Fruit fly (Drosophila melanogaster) whole organism, embryonic: ENCODE measurements around the gene bun.
A peak's percentile ranks its signal among the peaks of the same experiment; 100 is the strongest.

Experiments
- ATbp ChIP-seq: fragments of 200-800 bp; sonication (Bioruptor generic); optimal IDR thresholded peaks from 2 replicates; lab custom pipeline; 2017; ENCODE audit warnings: missing biosample characterization, mild to moderate bottlenecking, missing genetic modification characterization, missing genetic modification reagents
- Bgb ChIP-seq: fragments of 200-800 bp; sonication (Bioruptor generic); IDR thresholded peaks from 2 replicates; pipeline ENCODE4 v1.3.6; 2022; ENCODE audit warnings: missing biosample characterization, missing genetic modification characterization; ENCODE audit not compliant: partially characterized antibody
- Blimp-1 ChIP-seq: fragments of 200-800 bp; sonication (Bioruptor generic); optimal IDR thresholded peaks from 3 replicates; lab custom pipeline; 2018; ENCODE audit warnings: missing biosample characterization, missing genetic modification characterization, mild to moderate bottlenecking, moderate library complexity, missing genetic modification reagents
- CG10565 ChIP-seq: fragments of 200-800 bp; sonication (Bioruptor generic); optimal IDR thresholded peaks from 3 replicates; lab custom pipeline; 2016; ENCODE audit warnings: missing biosample characterization, mild to moderate bottlenecking, missing genetic modification characterization
- CG10979 ChIP-seq: fragments of 200-800 bp; sonication (Bioruptor generic); optimal IDR thresholded peaks from 2 replicates; lab custom pipeline; 2018; ENCODE audit warnings: missing biosample characterization, mild to moderate bottlenecking, missing genetic modification characterization, moderate library complexity
- CG11696 ChIP-seq: fragments of 200-800 bp; sonication (Bioruptor generic); IDR thresholded peaks from 2 replicates; pipeline ENCODE4 v1.3.6; 2022; ENCODE audit warnings: missing biosample characterization, missing genetic modification characterization
- CG11723 ChIP-seq: fragments of 200-800 bp; sonication (Bioruptor generic); optimal IDR thresholded peaks from 2 replicates; lab custom pipeline; 2017; ENCODE audit warnings: missing biosample characterization, mild to moderate bottlenecking, missing genetic modification characterization
- CG1233 ChIP-seq: fragments of 200-800 bp; sonication (Bioruptor generic); optimal IDR thresholded peaks from 4 replicates; lab custom pipeline; 2018; ENCODE audit warnings: missing biosample characterization, mild to moderate bottlenecking, missing genetic modification characterization
- CG14050 ChIP-seq: fragments of 200-800 bp; sonication (Bioruptor generic); IDR thresholded peaks from 3 replicates; pipeline ENCODE4 v1.3.6; 2022; ENCODE audit warnings: missing biosample characterization, missing genetic modification characterization
- CG15011 ChIP-seq: fragments of 200-800 bp; sonication (Bioruptor generic); optimal IDR thresholded peaks from 3 replicates; lab custom pipeline; 2018; ENCODE audit warnings: missing biosample characterization, mild to moderate bottlenecking, missing genetic modification characterization
- CG1603 ChIP-seq: fragments of 200-800 bp; sonication (Bioruptor generic); optimal IDR thresholded peaks from 2 replicates; lab custom pipeline; 2019; ENCODE audit warnings: missing biosample characterization, mild to moderate bottlenecking, missing genetic modification characterization, moderate library complexity
- CG16815 ChIP-seq: fragments of 200-800 bp; sonication (Bioruptor generic); optimal IDR thresholded peaks from 3 replicates; lab custom pipeline; 2017; ENCODE audit warnings: missing biosample characterization, mild to moderate bottlenecking, missing genetic modification characterization
- CG18619 ChIP-seq: fragments of 200-800 bp; sonication (Bioruptor generic); optimal IDR thresholded peaks from 3 replicates; lab custom pipeline; 2017; ENCODE audit warnings: missing biosample characterization, mild to moderate bottlenecking, missing genetic modification characterization
- CG3065 ChIP-seq: fragments of 200-800 bp; sonication (Bioruptor generic); optimal IDR thresholded peaks from 2 replicates; lab custom pipeline; 2016; ENCODE audit warnings: missing biosample characterization, missing genetic modification characterization
- CG31224 ChIP-seq: fragments of 200-800 bp; sonication (Bioruptor generic); IDR thresholded peaks from 2 replicates; pipeline ENCODE4 v1.3.6; 2022; ENCODE audit warnings: missing biosample characterization, missing genetic modification characterization
- CG3407 ChIP-seq: fragments of 200-800 bp; sonication (Bioruptor generic); optimal IDR thresholded peaks from 2 replicates; lab custom pipeline; 2018; ENCODE audit warnings: missing biosample characterization, mild to moderate bottlenecking, missing genetic modification characterization
- CG34376 ChIP-seq: fragments of 200-800 bp; sonication (Bioruptor generic); optimal IDR thresholded peaks from 2 replicates; lab custom pipeline; 2018; ENCODE audit warnings: missing biosample characterization, mild to moderate bottlenecking, missing genetic modification characterization
- CG4854 ChIP-seq: fragments of 200-800 bp; sonication (Bioruptor generic); optimal IDR thresholded peaks from 2 replicates; lab custom pipeline; 2016; ENCODE audit warnings: missing biosample characterization, missing genetic modification characterization, inconsistent platforms
- CG7372 ChIP-seq: fragments of 200-800 bp; sonication (Bioruptor generic); IDR thresholded peaks from 2 replicates; pipeline ENCODE4 v1.3.6; 2022; ENCODE audit warnings: missing biosample characterization, missing genetic modification characterization
- CG7839 ChIP-seq: fragments of 200-800 bp; sonication (Bioruptor generic); optimal IDR thresholded peaks from 3 replicates; lab custom pipeline; 2018; ENCODE audit warnings: missing biosample characterization, mild to moderate bottlenecking, missing genetic modification characterization, moderate library complexity
- D19A ChIP-seq: fragments of 200-800 bp; optimal IDR thresholded peaks from 3 replicates; lab custom pipeline; 2019; ENCODE audit warnings: missing biosample characterization, mild to moderate bottlenecking, missing genetic modification characterization, moderate library complexity
- H2.0 ChIP-seq: fragments of 200-800 bp; sonication (Bioruptor generic); IDR thresholded peaks from 2 replicates; pipeline ENCODE4 v1.3.6; 2022; ENCODE audit warnings: missing biosample characterization, missing genetic modification characterization
- HLH54F ChIP-seq: fragments of 200-800 bp; sonication (Bioruptor generic); optimal IDR thresholded peaks from 3 replicates; lab custom pipeline; 2016; ENCODE audit warnings: missing biosample characterization, missing genetic modification characterization
- MBD-R2 ChIP-seq: fragments of 200-800 bp; sonication (Bioruptor generic); IDR thresholded peaks from 2 replicates; pipeline ENCODE4 v1.3.6; 2022; ENCODE audit warnings: missing biosample characterization, missing genetic modification characterization
- MESR4 ChIP-seq: fragments of 200-800 bp; sonication (Bioruptor generic); optimal IDR thresholded peaks from 2 replicates; lab custom pipeline; 2018; ENCODE audit warnings: missing biosample characterization, mild to moderate bottlenecking, missing genetic modification characterization, moderate library complexity
- Nf-YB ChIP-seq: fragments of 200-800 bp; sonication (Bioruptor generic); optimal IDR thresholded peaks from 3 replicates; lab custom pipeline; 2019; ENCODE audit warnings: missing biosample characterization, mild to moderate bottlenecking, missing genetic modification characterization, moderate library complexity
- Pdp1 ChIP-seq, 2 experiments: fragments of 200-800 bp; sonication (Bioruptor generic); optimal IDR thresholded peaks; 3 replicates each; lab custom pipeline; 2016; ENCODE audit warnings: missing biosample characterization in 2 of 2, missing genetic modification characterization in 2 of 2, mild to moderate bottlenecking in 1 of 2, moderate library complexity in 1 of 2
- Scr ChIP-seq: fragments of 200-800 bp; sonication (Bioruptor generic); IDR thresholded peaks from 2 replicates; pipeline ENCODE4 v1.3.6; 2022; ENCODE audit warnings: missing biosample characterization, missing genetic modification characterization; ENCODE audit not compliant: partially characterized antibody
- ase ChIP-seq: fragments of 200-800 bp; sonication (Bioruptor generic); IDR thresholded peaks from 3 replicates; pipeline ENCODE4 v1.3.6; 2022; ENCODE audit warnings: missing biosample characterization, missing genetic modification characterization
- bowl ChIP-seq: fragments of 200-800 bp; sonication (Bioruptor generic); IDR thresholded peaks from 2 replicates; pipeline ENCODE4 v1.3.6; 2022; ENCODE audit warnings: missing biosample characterization, missing genetic modification characterization
- cato ChIP-seq: fragments of 200-800 bp; sonication (Bioruptor generic); optimal IDR thresholded peaks from 2 replicates; lab custom pipeline; 2016; ENCODE audit warnings: missing biosample characterization, missing genetic modification characterization, borderline replicate concordance
- cg ChIP-seq: fragments of 200-800 bp; sonication (Bioruptor generic); optimal IDR thresholded peaks from 3 replicates; lab custom pipeline; 2019; ENCODE audit warnings: missing biosample characterization, mild to moderate bottlenecking, missing genetic modification characterization, moderate library complexity
- dm ChIP-seq: fragments of 200-800 bp; sonication (Bioruptor generic); optimal IDR thresholded peaks from 3 replicates; lab custom pipeline; 2016; ENCODE audit warnings: missing biosample characterization, missing genetic modification characterization
- fd102C ChIP-seq: fragments of 200-800 bp; sonication (Bioruptor generic); optimal IDR thresholded peaks from 2 replicates; lab custom pipeline; 2018; ENCODE audit warnings: missing biosample characterization, mild to moderate bottlenecking, missing genetic modification characterization, moderate library complexity
- luna ChIP-seq: fragments of 200-800 bp; sonication (Bioruptor generic); optimal IDR thresholded peaks from 2 replicates; lab custom pipeline; 2016; ENCODE audit warnings: missing biosample characterization, missing genetic modification characterization
- org-1 ChIP-seq: fragments of 200-800 bp; sonication (Bioruptor generic); optimal IDR thresholded peaks from 2 replicates; lab custom pipeline; 2017; ENCODE audit warnings: missing biosample characterization, missing genetic modification characterization
- prd ChIP-seq, 3 experiments: fragments of >200 bp in 2 of 3; fragments of 200-800 bp in 1 of 3; sonication (Bioruptor generic) in 1 of 3; optimal IDR thresholded peaks in 2 of 3; IDR thresholded peaks in 1 of 3; 2 replicates in 2 of 3; 3 replicates in 1 of 3; pipeline versions ENCODE4 v1.3.6 to Lab custom; 2017 to 2022; ENCODE audit warnings: missing biosample characterization in 1 of 3, missing genetic modification characterization in 1 of 3
- row ChIP-seq: fragments of 200-800 bp; sonication (Bioruptor generic); IDR thresholded peaks from 3 replicates; pipeline ENCODE4 v1.3.6; 2022; ENCODE audit warnings: missing biosample characterization, missing genetic modification characterization
- shn ChIP-seq: fragments of 200-800 bp; sonication (Bioruptor generic); optimal IDR thresholded peaks from 3 replicates; lab custom pipeline; 2016; ENCODE audit warnings: missing biosample characterization, missing genetic modification characterization
- sqz ChIP-seq: fragments of 200-800 bp; sonication (Bioruptor generic); optimal IDR thresholded peaks from 3 replicates; lab custom pipeline; 2018; ENCODE audit warnings: missing biosample characterization, mild to moderate bottlenecking, missing genetic modification characterization
- stc ChIP-seq: fragments of 200-800 bp; sonication (Bioruptor generic); IDR thresholded peaks from 2 replicates; pipeline ENCODE4 v1.3.6; 2022; ENCODE audit warnings: missing biosample characterization, missing genetic modification characterization
- stwl ChIP-seq: fragments of 200-800 bp; sonication (Bioruptor generic); optimal IDR thresholded peaks from 3 replicates; lab custom pipeline; 2018; ENCODE audit warnings: missing biosample characterization, mild to moderate bottlenecking, missing genetic modification characterization, moderate library complexity
- tna ChIP-seq: fragments of 200-800 bp; sonication (Bioruptor generic); IDR thresholded peaks from 2 replicates; pipeline ENCODE4 v1.3.6; 2022; ENCODE audit warnings: missing biosample characterization, missing genetic modification characterization; ENCODE audit not compliant: partially characterized antibody
- tup ChIP-seq: fragments of 200-800 bp; sonication (Bioruptor generic); optimal IDR thresholded peaks from 2 replicates; lab custom pipeline; 2016; ENCODE audit warnings: missing biosample characterization, mild to moderate bottlenecking, missing genetic modification characterization, moderate library complexity
- tx ChIP-seq: fragments of 200-800 bp; sonication (Bioruptor generic); optimal IDR thresholded peaks from 2 replicates; lab custom pipeline; 2016; ENCODE audit warnings: missing biosample characterization, missing genetic modification characterization
- unpg ChIP-seq: fragments of 200-800 bp; sonication (Bioruptor generic); optimal IDR thresholded peaks from 3 replicates; lab custom pipeline; 2018; ENCODE audit warnings: missing biosample characterization, mild to moderate bottlenecking, missing genetic modification characterization, moderate library complexity
- usp ChIP-seq: fragments of >200 bp; optimal IDR thresholded peaks from 2 replicates; lab custom pipeline; 2017; ENCODE audit warnings: missing biosample characterization, missing genetic modification characterization
- zfh1 ChIP-seq: fragments of 200-800 bp; sonication (Bioruptor generic); IDR thresholded peaks from 3 replicates; pipeline ENCODE4 v1.3.6; 2022; ENCODE audit warnings: missing biosample characterization, missing genetic modification characterization

Gene bun

DNA sequence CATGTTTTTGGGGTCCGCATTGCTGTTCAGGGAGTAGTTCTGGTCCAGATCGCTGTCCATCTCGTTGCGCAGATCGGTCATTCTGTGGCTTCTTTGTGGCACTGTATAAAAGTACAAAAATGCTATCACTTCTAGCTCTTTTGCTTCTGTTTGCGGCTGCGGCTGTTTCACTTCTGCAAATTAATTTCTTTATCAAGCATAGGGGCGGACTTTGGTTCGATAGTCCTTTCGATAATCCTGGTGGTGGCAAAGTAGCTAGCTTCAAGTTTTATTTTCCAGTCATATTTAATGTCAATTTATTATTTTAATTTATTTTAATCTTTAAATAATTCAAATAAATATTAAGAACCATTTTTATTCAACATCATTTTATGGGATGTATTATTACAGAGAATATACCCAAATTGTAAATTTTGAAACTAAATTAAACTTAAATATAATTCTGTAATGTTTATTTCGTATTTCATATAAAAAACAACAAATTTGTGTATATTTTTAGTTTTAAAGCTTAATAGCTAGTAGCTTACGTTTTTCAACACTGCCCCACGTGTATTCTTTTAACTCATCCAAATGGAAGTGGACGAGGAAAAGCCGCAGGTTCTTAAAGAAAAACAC lies 118.8 kb downstream of the bun start, which contains the start of the genes CG5446 and Trm1:
Gene CG5446 (minus strand): TSS at position 223 of the 615 bp plus-strand sequence.
Gene Trm1 (plus strand): TSS at position 542 of the 615 bp plus-strand sequence.
- peak; percentile 78 for TF ChIP-seq CG10979 (tag; lab: Kevin White, UChicago)
- no peak for TF ChIP-seq tx (GFP tag; lab: Kevin White, UChicago)
- TF ChIP-seq Blimp-1 (GFP tag; lab: Kevin White, UChicago) = peak; percentile 73
- TF ChIP-seq CG3065 (GFP tag; lab: Kevin White, UChicago) = no peak
- TF ChIP-seq cato (GFP tag; lab: Kevin White, UChicago) = peak; percentile 15
- TF ChIP-seq CG3407 = peak; percentile 40
- TF ChIP-seq CG7839 (tag; lab: Kevin White, UChicago) = peak; percentile 83
- no peak for TF ChIP-seq CG15011 (GFP tag; lab: Kevin White, UChicago)
- no peak for TF ChIP-seq shn (GFP tag; lab: Kevin White, UChicago)
- TF ChIP-seq MBD-R2 = peak; percentile 47; the same call in 1 of the 2 replicates
- TF ChIP-seq org-1 (GFP tag; lab: Kevin White, UChicago) = peak; percentile 34
- TF ChIP-seq CG1603 = peak; percentile 21
- peak; percentile 43 for TF ChIP-seq ATbp (GFP tag; lab: Kevin White, UChicago)
- TF ChIP-seq bowl (GFP tag; lab: Robert Waterston, UW) = no peak
- 0 out of 2 replicates have a peak, but pooled peaks have one; percentile 25 for TF ChIP-seq CG31224 (GFP tag; lab: Robert Waterston, UW)
- 0 out of 3 replicates have a peak, but pooled peaks have one; percentile 43 for TF ChIP-seq ase (GFP tag; lab: Robert Waterston, UW)
- TF ChIP-seq Pdp1 (GFP tag; optimal IDR thresholded peaks at IDR 0.05; lab: Kevin White, UChicago) = peak in 1 of 2 experiments; percentile 3
- peak; percentile 32; the same call in 1 of the 2 replicates for TF ChIP-seq Bgb (GFP tag; lab: Robert Waterston, UW)
- TF ChIP-seq CG18619 (GFP tag; lab: Kevin White, UChicago) = peak; percentile 62
- no peak for TF ChIP-seq tna (GFP tag; lab: Robert Waterston, UW)
- no peak for TF ChIP-seq CG10565 (GFP tag; lab: Kevin White, UChicago)
- TF ChIP-seq CG11696 (GFP tag; lab: Robert Waterston, UW) = no peak
- TF ChIP-seq D19A (tag; lab: Kevin White, UChicago) = peak; percentile 78
- TF ChIP-seq stwl (tag; lab: Kevin White, UChicago) = peak; percentile 24
- peak; percentile 32 for TF ChIP-seq CG34376 (GFP tag; lab: Kevin White, UChicago)
- peak; percentile 60 for TF ChIP-seq unpg (GFP tag; lab: Kevin White, UChicago)
- peak; percentile 34 for TF ChIP-seq dm (GFP tag; lab: Kevin White, UChicago)
- TF ChIP-seq CG7372 (GFP tag; lab: Robert Waterston, UW) = 0 out of 2 replicates have a peak, but pooled peaks have one; percentile 40
- 0 out of 2 replicates have a peak, but pooled peaks have one; percentile 38 for TF ChIP-seq stc (GFP tag; lab: Robert Waterston, UW)
- no peak for TF ChIP-seq cg (GFP tag; lab: Kevin White, UChicago)
- no peak for TF ChIP-seq luna
- TF ChIP-seq Scr = peak; percentile 24; the same call in 1 of the 2 replicates
- peak; percentile 23 for TF ChIP-seq CG11723 (GFP tag; lab: Kevin White, UChicago)
- no peak for TF ChIP-seq prd (optimal IDR thresholded peaks at IDR 0.05; lab: Kevin White, UChicago)
- peak; percentile 51; the same call in 1 of the 3 replicates for TF ChIP-seq prd (GFP tag; IDR thresholded peaks at IDR 0.05; lab: Robert Waterston, UW)
- peak; percentile 12 for TF ChIP-seq sqz
- TF ChIP-seq CG4854 (GFP tag; lab: Kevin White, UChicago) = no peak
- no peak for TF ChIP-seq CG14050
- TF ChIP-seq CG16815 (GFP tag; lab: Kevin White, UChicago) = peak; percentile 39
- peak; percentile 80 for TF ChIP-seq row
- TF ChIP-seq zfh1 = peak; percentile 17; the same call in 1 of the 3 replicates
- peak; percentile 41 for TF ChIP-seq CG1233 (GFP tag; lab: Kevin White, UChicago)
- TF ChIP-seq fd102C (GFP tag; lab: Kevin White, UChicago) = no peak
- TF ChIP-seq tup (GFP tag; lab: Kevin White, UChicago) = peak; percentile 26
- TF ChIP-seq HLH54F = no peak
- TF ChIP-seq MESR4 (GFP tag; lab: Kevin White, UChicago) = peak; percentile 95
- TF ChIP-seq usp (GFP tag; lab: Kevin White, UChicago) = no peak
- TF ChIP-seq Nf-YB (GFP tag; lab: Kevin White, UChicago) = peak; percentile 62
- TF ChIP-seq H2.0 = no peak; the same call in 1 of the 2 replicates
